Worm (Caenorhabditis elegans) whole organism, young adult: ENCODE data around the gene twk-16.

ENCODE experiments used
- B0261.1 ChIP-seq: sonication (generic microtip); optimal IDR thresholded peaks from 2 replicates; lab custom pipeline; 2016; ENCODE audit warnings: mild to moderate bottlenecking, missing genetic modification characterization, moderate library complexity, missing compliant biosample characterization
- F49E8.2 ChIP-seq: sonication (generic microtip); optimal IDR thresholded peaks from 3 replicates; lab custom pipeline; 2017; ENCODE audit warnings: missing genetic modification characterization, mild to moderate bottlenecking, missing compliant biosample characterization, antibody characterized with exemption, moderate library complexity; ENCODE audit not compliant: insufficient read depth
- T26A5.8 ChIP-seq: sonication (generic microtip); optimal IDR thresholded peaks from 2 replicates; lab custom pipeline; 2016; ENCODE audit warnings: missing genetic modification characterization, missing compliant biosample characterization
- dpl-1 ChIP-seq: fragments of 150-350 bp; optimal IDR thresholded peaks from 2 replicates; lab custom pipeline; 2014; ENCODE audit warnings: missing biosample characterization, missing genetic modification reagents, missing genetic modification characterization
- hmg-1.2 ChIP-seq: fragments of 200-800 bp; sonication (Bioruptor generic); IDR thresholded peaks from 2 replicates; pipeline ENCODE4 v1.3.6; 2022; ENCODE audit warnings: missing genetic modification reagents, missing genetic modification characterization, missing compliant biosample characterization
- mcd-1 ChIP-seq: fragments of 200-800 bp; sonication (Bioruptor generic); IDR thresholded peaks from 2 replicates; pipeline ENCODE4 v1.3.6; 2022; ENCODE audit warnings: missing genetic modification reagents, missing genetic modification characterization, missing compliant biosample characterization
- nfyb-1 ChIP-seq: fragments of 200-800 bp; sonication (Bioruptor generic); IDR thresholded peaks from 2 replicates; pipeline ENCODE4 v1.3.6; 2022; ENCODE audit warnings: missing genetic modification reagents, missing genetic modification characterization, missing compliant biosample characterization
- unc-130 ChIP-seq: sonication (generic microtip); optimal IDR thresholded peaks from 2 replicates; lab custom pipeline; 2016; ENCODE audit warnings: missing genetic modification reagents, missing genetic modification characterization, missing compliant biosample characterization

DNA sequence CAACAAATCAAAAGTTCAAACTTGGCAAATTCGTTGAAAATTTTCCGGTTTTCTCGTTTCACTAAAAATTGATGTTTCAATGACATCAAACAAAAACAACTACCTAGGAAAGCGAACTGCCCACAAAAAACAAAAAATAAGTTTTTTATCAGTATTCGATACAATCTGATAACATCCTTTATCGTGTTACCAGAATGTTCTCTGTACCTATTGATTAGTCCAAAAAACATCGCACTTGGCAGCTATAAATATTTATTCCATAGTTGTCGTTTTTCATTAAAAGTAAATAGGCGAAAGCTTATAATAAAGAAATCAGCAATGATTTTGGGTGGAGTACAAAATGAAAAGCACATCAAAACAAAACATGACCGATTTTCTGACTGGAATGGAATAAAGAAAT lies 36.3 kb downstream of the twk-16 start:
- TF ChIP-seq nfyb-1 (GFP tag; lab: Robert Waterston, UW) (0 out of 2 replicates have a peak, but pooled peaks have one; percentile 24), dpl-1 (GFP tag; lab: Kevin White, UChicago) (no peak), mcd-1 (GFP tag; lab: Robert Waterston, UW) (no peak), T26A5.8 (no peak), B0261.1 (no peak), unc-130 (GFP tag; lab: Kevin White, UChicago) (no peak), F49E8.2 (no peak), hmg-1.2 (GFP tag; lab: Robert Waterston, UW) (no peak)
